Worm (Caenorhabditis elegans) whole organism, mixed stage, embryonic: Measurements from ENCODE around the gene hrpu-1.

ENCODE experiments used
- M03D4.4 ChIP-seq: sonication (generic microtip); optimal IDR thresholded peaks from 2 replicates; lab custom pipeline; 2017; ENCODE audit warnings: mild to moderate bottlenecking, missing genetic modification characterization, missing compliant biosample characterization
- blmp-1 ChIP-seq: fragments of 150-350 bp; optimal IDR thresholded peaks from 2 replicates; lab custom pipeline; 2014; ENCODE audit warnings: missing biosample characterization, missing genetic modification characterization
- ceh-39 ChIP-seq: fragments of 150-350 bp; optimal IDR thresholded peaks from 2 replicates; lab custom pipeline; 2014; ENCODE audit warnings: missing biosample characterization, missing genetic modification characterization
- ceh-43 ChIP-seq: fragments of 200-800 bp; sonication (Bioruptor generic); optimal IDR thresholded peaks from 2 replicates; lab custom pipeline; 2018; ENCODE audit warnings: mild to moderate bottlenecking, missing genetic modification characterization, moderate library complexity, missing compliant biosample characterization
- ces-1 ChIP-seq: fragments of 150-350 bp; optimal IDR thresholded peaks from 2 replicates; lab custom pipeline; 2014; ENCODE audit warnings: missing biosample characterization, missing genetic modification reagents, missing genetic modification characterization
- cnd-1 ChIP-seq: fragments of 200-800 bp; sonication (Bioruptor generic); optimal IDR thresholded peaks from 2 replicates; lab custom pipeline; 2018; ENCODE audit warnings: mild to moderate bottlenecking, missing genetic modification characterization, missing compliant biosample characterization
- drap-1 ChIP-seq: fragments of 200-800 bp; sonication (Bioruptor generic); optimal IDR thresholded peaks from 3 replicates; lab custom pipeline; 2018; ENCODE audit warnings: mild to moderate bottlenecking, missing genetic modification characterization, missing compliant biosample characterization
- elt-1 ChIP-seq: sonication (generic microtip); optimal IDR thresholded peaks from 2 replicates; lab custom pipeline; 2017; ENCODE audit warnings: missing genetic modification characterization, mild to moderate bottlenecking, missing compliant biosample characterization, antibody characterized with exemption, moderate library complexity, borderline replicate concordance; ENCODE audit not compliant: insufficient read depth
- elt-3 ChIP-seq: fragments of 150-350 bp; optimal IDR thresholded peaks from 2 replicates; lab custom pipeline; 2014; ENCODE audit warnings: missing biosample characterization, missing genetic modification characterization
- flh-1 ChIP-seq: fragments of 200-800 bp; sonication (Bioruptor generic); optimal IDR thresholded peaks from 2 replicates; lab custom pipeline; 2018; ENCODE audit warnings: mild to moderate bottlenecking, missing genetic modification characterization, moderate library complexity, missing compliant biosample characterization
- ham-2 ChIP-seq: fragments of 200-800 bp; sonication (Bioruptor generic); optimal IDR thresholded peaks from 2 replicates; lab custom pipeline; 2018; ENCODE audit warnings: mild to moderate bottlenecking, missing genetic modification characterization, missing compliant biosample characterization
- hlh-1 ChIP-seq: fragments of 150-350 bp; optimal IDR thresholded peaks from 2 replicates; lab custom pipeline; 2014; ENCODE audit warnings: missing biosample characterization, missing genetic modification reagents, missing genetic modification characterization
- lin-13 ChIP-seq: fragments of 150-350 bp; optimal IDR thresholded peaks from 2 replicates; lab custom pipeline; 2014; ENCODE audit warnings: missing biosample characterization, missing genetic modification characterization
- lsy-2 ChIP-seq: fragments of 150-350 bp; optimal IDR thresholded peaks from 2 replicates; lab custom pipeline; 2014; ENCODE audit warnings: missing biosample characterization, missing genetic modification characterization
- mep-1 ChIP-seq: fragments of 150-350 bp; optimal IDR thresholded peaks from 2 replicates; lab custom pipeline; 2017; ENCODE audit warnings: missing biosample characterization, missing genetic modification reagents, missing genetic modification characterization, inconsistent platforms
- mls-2 ChIP-seq: sonication (generic microtip); optimal IDR thresholded peaks from 2 replicates; lab custom pipeline; 2016; ENCODE audit warnings: mild to moderate bottlenecking, missing genetic modification characterization, moderate library complexity, missing compliant biosample characterization
- nhr-12 ChIP-seq: fragments of 150-350 bp; optimal IDR thresholded peaks from 2 replicates; lab custom pipeline; 2014; ENCODE audit warnings: missing biosample characterization, missing genetic modification characterization
- nhr-2 ChIP-seq: fragments of 150-350 bp; optimal IDR thresholded peaks from 2 replicates; lab custom pipeline; 2014; ENCODE audit warnings: missing biosample characterization, missing genetic modification characterization
- nhr-76 ChIP-seq: sonication (generic microtip); optimal IDR thresholded peaks from 2 replicates; lab custom pipeline; 2017; ENCODE audit warnings: missing biosample characterization, missing genetic modification characterization
- pha-4 ChIP-seq: fragments of 150-350 bp; optimal IDR thresholded peaks from 2 replicates; lab custom pipeline; 2018; ENCODE audit warnings: missing biosample characterization, missing genetic modification reagents, missing genetic modification characterization
- sem-2 ChIP-seq: fragments of 200-800 bp; sonication (Bioruptor generic); optimal IDR thresholded peaks from 2 replicates; lab custom pipeline; 2018; ENCODE audit warnings: mild to moderate bottlenecking, missing genetic modification characterization, missing compliant biosample characterization
- snpc-4 ChIP-seq: fragments of 150-350 bp; optimal IDR thresholded peaks from 2 replicates; lab custom pipeline; 2014; ENCODE audit warnings: missing biosample characterization, missing genetic modification characterization
- sptf-1 ChIP-seq: sonication (generic microtip); optimal IDR thresholded peaks from 2 replicates; lab custom pipeline; 2017; ENCODE audit warnings: mild to moderate bottlenecking, missing genetic modification characterization, moderate library complexity, missing compliant biosample characterization
- unc-120 ChIP-seq: sonication (generic microtip); optimal IDR thresholded peaks from 2 replicates; lab custom pipeline; 2017; ENCODE audit warnings: missing genetic modification characterization, missing compliant biosample characterization; ENCODE audit not compliant: poor library complexity, severe bottlenecking
- unc-39 ChIP-seq: fragments of 150-350 bp; optimal IDR thresholded peaks from 2 replicates; lab custom pipeline; 2014; ENCODE audit warnings: missing biosample characterization, missing genetic modification characterization
- unc-62 ChIP-seq: fragments of 150-350 bp; optimal IDR thresholded peaks from 2 replicates; lab custom pipeline; 2014; ENCODE audit warnings: missing biosample characterization, missing genetic modification reagents, missing genetic modification characterization
- zip-8 ChIP-seq: fragments of 150-350 bp; optimal IDR thresholded peaks from 2 replicates; lab custom pipeline; 2014; ENCODE audit warnings: missing biosample characterization, missing genetic modification characterization
- ztf-11 ChIP-seq: fragments of 150-350 bp; optimal IDR thresholded peaks from 2 replicates; lab custom pipeline; 2014; ENCODE audit warnings: missing biosample characterization, missing genetic modification characterization

hrpu-1 gene

ce11 chrIV:15063789-15064188 lies 24.4 kb downstream of the hrpu-1 start:
- TF ChIP-seq ceh-43 (GFP tag; lab: Kevin White, UChicago) = no peak
- TF ChIP-seq zip-8 (tag; lab: Kevin White, UChicago) = peak; percentile 91

- TF ChIP-seq ceh-39 (tag; lab: Kevin White, UChicago) (no peak), unc-62 (no peak), ceh-43 (GFP tag; lab: Kevin White, UChicago) (no peak), pha-4 (tag; lab: Kevin White, UChicago) (no peak), drap-1 (GFP tag; lab: Kevin White, UChicago) (no peak), nhr-2 (tag; lab: Kevin White, UChicago) (no peak), ces-1 (no peak), cnd-1 (tag; lab: Kevin White, UChicago) (no peak), unc-39 (tag; lab: Kevin White, UChicago) (no peak), blmp-1 (no peak), lin-13 (tag; lab: Kevin White, UChicago) (no peak), mls-2 (no peak)
- TF ChIP-seq, all 35 proteins: peak for 0
These were observed 26.2 kb downstream of the hrpu-1 start, which contains the start of gene Y41E3.18 for ce11 chrIV:15065653-15066052. TSS of gene Y41E3.18 (minus strand) at chrIV:15065753.

ce11 chrIV:15068818-15069217 lies 29.4 kb downstream of the hrpu-1 start, which contains the start of gene srt-48:
TSS of gene srt-48 (minus strand) at chrIV:15068918.
- no peak for TF ChIP-seq pha-4 (tag; lab: Kevin White, UChicago)
- no peak for TF ChIP-seq nhr-76 (tag; lab: Kevin White, UChicago)
- TF ChIP-seq ces-1 = no peak
- TF ChIP-seq lsy-2 (tag; lab: Kevin White, UChicago) = no peak
- no peak for TF ChIP-seq zip-8 (tag; lab: Kevin White, UChicago)
- TF ChIP-seq hlh-1 = no peak
- TF ChIP-seq flh-1 (GFP tag; lab: Kevin White, UChicago) = no peak
- TF ChIP-seq ceh-39 (tag; lab: Kevin White, UChicago) = no peak
- no peak for TF ChIP-seq unc-120 (tag; lab: Kevin White, UChicago)

- TF ChIP-seq ces-1 (no peak), snpc-4 (tag; lab: Kevin White, UChicago) (no peak), ceh-39 (tag; lab: Kevin White, UChicago) (no peak), elt-3 (no peak), ham-2 (GFP tag; lab: Kevin White, UChicago) (no peak), mep-1 (tag; lab: Kevin White, UChicago) (no peak), elt-1 (tag; lab: Kevin White, UChicago) (no peak), unc-120 (tag; lab: Kevin White, UChicago) (no peak), cnd-1 (tag; lab: Kevin White, UChicago) (no peak), nhr-12 (tag; lab: Kevin White, UChicago) (no peak), sem-2 (GFP tag; lab: Kevin White, UChicago) (no peak), ztf-11 (tag; lab: Kevin White, UChicago) (no peak), M03D4.4 (tag; lab: Kevin White, UChicago) (no peak), drap-1 (GFP tag; lab: Kevin White, UChicago) (no peak), pha-4 (tag; lab: Kevin White, UChicago) (no peak), unc-39 (tag; lab: Kevin White, UChicago) (no peak)
These were observed 35.0 kb downstream of the hrpu-1 start, which contains the start of gene srt-50 for ce11 chrIV:15074392-15074791. TSS of gene srt-50 (plus strand) at chrIV:15074692.

- TF ChIP-seq flh-1 (GFP tag; lab: Kevin White, UChicago) = no peak
- TF ChIP-seq sptf-1 (tag; lab: Kevin White, UChicago) = no peak
- no peak for TF ChIP-seq snpc-4 (tag; lab: Kevin White, UChicago)
- TF ChIP-seq nhr-76 (tag; lab: Kevin White, UChicago) = no peak
- TF ChIP-seq ceh-43 (GFP tag; lab: Kevin White, UChicago) = no peak
- no peak for TF ChIP-seq zip-8 (tag; lab: Kevin White, UChicago)
- no peak for TF ChIP-seq elt-3
- TF ChIP-seq cnd-1 (tag; lab: Kevin White, UChicago) = no peak
These were observed 58.9 kb downstream of the hrpu-1 start, which contains the start of gene srt-49 for ce11 chrIV:15098294-15098693. TSS of gene srt-49 (minus strand) at chrIV:15098394.
